Worm (Caenorhabditis elegans) whole organism, L4 larva: Measurements from ENCODE around the gene F22B5.4.

Experiments
- R02D3.7 ChIP-seq: fragments of 150-350 bp; sonication (generic microtip); optimal IDR thresholded peaks from 3 replicates; lab custom pipeline; 2014; ENCODE audit warnings: missing biosample characterization, missing genetic modification characterization
- skn-1 ChIP-seq: fragments of 150-350 bp; optimal IDR thresholded peaks from 2 replicates; lab custom pipeline; 2014; ENCODE audit warnings: missing biosample characterization, missing genetic modification characterization
- vab-7 ChIP-seq: fragments of 200-800 bp; sonication (Bioruptor generic); IDR thresholded peaks from 2 replicates; pipeline ENCODE4 v1.3.6; 2022; ENCODE audit warnings: missing genetic modification reagents, missing genetic modification characterization, missing compliant biosample characterization

- TF ChIP-seq vab-7, result no peak
- no peak for TF ChIP-seq skn-1
- TF ChIP-seq R02D3.7 (tag; lab: Kevin White, UChicago), result no peak
Observed at ce11 chrII:8454513-8454912, 5.0 kb downstream of the F22B5.4 start, which contains the start of gene F22B5.5.
